Fruit fly (Drosophila melanogaster) whole organism, prepupa: ENCODE data around the gene CG32170.

Experiments
- Blimp-1 ChIP-seq: fragments of 200-800 bp; sonication (Bioruptor generic); optimal IDR thresholded peaks from 3 replicates; lab custom pipeline; 2017; ENCODE audit warnings: missing biosample characterization, missing genetic modification characterization, mild to moderate bottlenecking, moderate library complexity, missing genetic modification reagents
- CG1621 ChIP-seq: fragments of 200-800 bp; sonication (Bioruptor generic); optimal IDR thresholded peaks from 3 replicates; lab custom pipeline; 2018; ENCODE audit warnings: missing biosample characterization, mild to moderate bottlenecking, missing genetic modification characterization
- CG3032 ChIP-seq: fragments of 200-800 bp; optimal IDR thresholded peaks from 2 replicates; lab custom pipeline; 2019; ENCODE audit warnings: missing biosample characterization, mild to moderate bottlenecking, missing genetic modification characterization, moderate library complexity
- CG31627 ChIP-seq: fragments of 200-800 bp; sonication (Bioruptor generic); optimal IDR thresholded peaks from 3 replicates; lab custom pipeline; 2016; ENCODE audit warnings: missing biosample characterization, missing genetic modification characterization
- CG4318 ChIP-seq: fragments of 200-800 bp; sonication (Bioruptor generic); optimal IDR thresholded peaks from 3 replicates; lab custom pipeline; 2017; ENCODE audit warnings: missing biosample characterization, mild to moderate bottlenecking, missing genetic modification characterization
- CG6854 ChIP-seq: fragments of 200-800 bp; sonication (Bioruptor generic); optimal IDR thresholded peaks from 2 replicates; lab custom pipeline; 2017; ENCODE audit warnings: missing biosample characterization, mild to moderate bottlenecking, missing genetic modification characterization
- Ets96B ChIP-seq: fragments of 200-800 bp; optimal IDR thresholded peaks from 2 replicates; lab custom pipeline; 2019; ENCODE audit warnings: missing biosample characterization, mild to moderate bottlenecking, missing genetic modification characterization, moderate library complexity
- Hr39 ChIP-seq: fragments of 200-800 bp; sonication (Bioruptor generic); optimal IDR thresholded peaks from 2 replicates; lab custom pipeline; 2016; ENCODE audit warnings: missing biosample characterization, missing genetic modification characterization
- Lpt ChIP-seq: fragments of 200-800 bp; sonication (Bioruptor generic); optimal IDR thresholded peaks from 3 replicates; lab custom pipeline; 2016; ENCODE audit warnings: missing biosample characterization, missing genetic modification characterization
- Sox102F ChIP-seq: fragments of 200-800 bp; sonication (Bioruptor generic); optimal IDR thresholded peaks from 2 replicates; lab custom pipeline; 2016; ENCODE audit warnings: missing biosample characterization, mild to moderate bottlenecking, missing genetic modification characterization

- TF ChIP-seq CG31627: no peak
- TF ChIP-seq Hr39 (GFP tag; lab: Kevin White, UChicago): no peak
- TF ChIP-seq Ets96B (tag; lab: Kevin White, UChicago): no peak
- TF ChIP-seq CG1621 (tag; lab: Kevin White, UChicago): no peak
- TF ChIP-seq Blimp-1 (GFP tag; lab: Kevin White, UChicago): no peak
- TF ChIP-seq Lpt (GFP tag; lab: Kevin White, UChicago): no peak
- TF ChIP-seq Sox102F (GFP tag; lab: Kevin White, UChicago): no peak
- TF ChIP-seq CG6854 (GFP tag; lab: Kevin White, UChicago): no peak
- no peak for TF ChIP-seq CG4318 (GFP tag; lab: Kevin White, UChicago)
- TF ChIP-seq CG3032 (tag; lab: Kevin White, UChicago): no peak
Measured at dm6 chr3L:16867190-16867589, 9.9 kb upstream of the CG32170 start.
